Worm (Caenorhabditis elegans) whole organism, young adult: ENCODE measurements around the gene cpz-2.

Source experiments
- B0035.1 ChIP-seq: sonication (generic microtip); optimal IDR thresholded peaks from 2 replicates; lab custom pipeline; 2016; ENCODE audit warnings: missing genetic modification characterization, mild to moderate bottlenecking, missing compliant biosample characterization, missing genotype, missing genetic modification reagents
- C06A6.2 ChIP-seq: fragments of 200-800 bp; sonication (Bioruptor generic); conservative IDR thresholded peaks from 2 replicates; pipeline ENCODE4 v1.3.6; 2022; ENCODE audit warnings: missing genetic modification characterization, missing compliant biosample characterization
- F49E8.2 ChIP-seq: sonication (generic microtip); optimal IDR thresholded peaks from 3 replicates; lab custom pipeline; 2017; ENCODE audit warnings: missing genetic modification characterization, mild to moderate bottlenecking, missing compliant biosample characterization, antibody characterized with exemption, moderate library complexity; ENCODE audit not compliant: insufficient read depth
- F55B11.4 ChIP-seq: sonication (generic microtip); optimal IDR thresholded peaks from 2 replicates; lab custom pipeline; 2016; ENCODE audit warnings: missing compliant biosample characterization, missing genetic modification characterization, borderline replicate concordance; ENCODE audit not compliant: insufficient read depth
- F57C9.4 ChIP-seq: sonication (generic microtip); optimal IDR thresholded peaks from 2 replicates; lab custom pipeline; 2017; ENCODE audit warnings: mild to moderate bottlenecking, missing genetic modification characterization, missing compliant biosample characterization
- K11D2.4 ChIP-seq: fragments of 200-800 bp; sonication (Bioruptor generic); IDR thresholded peaks from 2 replicates; pipeline ENCODE4 v1.3.6; 2022; ENCODE audit warnings: missing genetic modification reagents, missing genetic modification characterization, missing compliant biosample characterization
- K12H6.12 ChIP-seq: fragments of 200-800 bp; sonication (Bioruptor generic); optimal IDR thresholded peaks from 2 replicates; lab custom pipeline; 2018; ENCODE audit warnings: mild to moderate bottlenecking, missing genetic modification characterization, missing compliant biosample characterization
- Y53F4B.3 ChIP-seq: fragments of 200-800 bp; sonication (Bioruptor generic); IDR thresholded peaks from 2 replicates; pipeline ENCODE4 v1.3.6; 2022; ENCODE audit warnings: missing genetic modification reagents, missing genetic modification characterization, missing compliant biosample characterization
- Y53G8AR.9 ChIP-seq: fragments of 200-800 bp; sonication (Bioruptor generic); conservative IDR thresholded peaks from 2 replicates; pipeline ENCODE4 v1.3.6; 2022; ENCODE audit warnings: missing genetic modification reagents, missing genetic modification characterization, missing compliant biosample characterization
- Y67H2A.10 ChIP-seq: fragments of 200-800 bp; sonication (Bioruptor generic); conservative IDR thresholded peaks from 2 replicates; pipeline ENCODE4 v1.3.6; 2022; ENCODE audit warnings: missing genetic modification reagents, missing genetic modification characterization, missing compliant biosample characterization
- atf-7 ChIP-seq: sonication (generic microtip); optimal IDR thresholded peaks from 2 replicates; lab custom pipeline; 2017; ENCODE audit warnings: mild to moderate bottlenecking, missing genetic modification characterization, missing compliant biosample characterization
- attf-3 ChIP-seq: fragments of 200-800 bp; sonication (Bioruptor generic); conservative IDR thresholded peaks from 2 replicates; pipeline ENCODE4 v1.3.6; 2022; ENCODE audit warnings: missing genetic modification reagents, missing genetic modification characterization, missing compliant biosample characterization
- attf-5 ChIP-seq: fragments of 200-800 bp; sonication (Bioruptor generic); optimal IDR thresholded peaks from 2 replicates; lab custom pipeline; 2018; ENCODE audit warnings: mild to moderate bottlenecking, missing genetic modification characterization, missing compliant biosample characterization
- attf-6 ChIP-seq: fragments of 200-800 bp; sonication (Bioruptor generic); IDR thresholded peaks from 2 replicates; pipeline ENCODE4 v1.3.6; 2022; ENCODE audit warnings: missing genetic modification reagents, missing genetic modification characterization, missing compliant biosample characterization
- ccch-3 ChIP-seq: fragments of 200-800 bp; sonication (Bioruptor generic); optimal IDR thresholded peaks from 2 replicates; lab custom pipeline; 2018; ENCODE audit warnings: mild to moderate bottlenecking, missing genetic modification characterization, missing compliant biosample characterization
- ceh-79 ChIP-seq: sonication (generic microtip); optimal IDR thresholded peaks from 2 replicates; lab custom pipeline; 2017; ENCODE audit warnings: mild to moderate bottlenecking, missing genetic modification characterization, missing compliant biosample characterization
- ceh-91 ChIP-seq: fragments of 200-800 bp; sonication (Bioruptor generic); IDR thresholded peaks from 2 replicates; pipeline ENCODE4 v1.3.6; 2022; ENCODE audit warnings: missing genetic modification reagents, missing genetic modification characterization, missing compliant biosample characterization
- chd-7 ChIP-seq: sonication (generic microtip); optimal IDR thresholded peaks from 2 replicates; lab custom pipeline; 2016; ENCODE audit warnings: mild to moderate bottlenecking, missing genetic modification characterization, moderate library complexity, missing compliant biosample characterization
- gei-17 ChIP-seq: fragments of 200-800 bp; sonication (Bioruptor generic); optimal IDR thresholded peaks from 2 replicates; lab custom pipeline; 2018; ENCODE audit warnings: mild to moderate bottlenecking, missing genetic modification characterization, missing compliant biosample characterization
- him-1 ChIP-seq: sonication (generic microtip); optimal IDR thresholded peaks from 2 replicates; lab custom pipeline; 2016; ENCODE audit warnings: missing genotype, missing genetic modification reagents, missing genetic modification characterization, missing compliant biosample characterization
- hlh-12 ChIP-seq: sonication (generic microtip); optimal IDR thresholded peaks from 2 replicates; lab custom pipeline; 2016; ENCODE audit warnings: missing genetic modification characterization, missing compliant biosample characterization
- hmg-20 ChIP-seq: fragments of 200-800 bp; sonication (Bioruptor generic); IDR thresholded peaks from 2 replicates; pipeline ENCODE4 v1.3.6; 2022; ENCODE audit warnings: missing genetic modification reagents, missing genetic modification characterization, missing compliant biosample characterization
- let-607 ChIP-seq, 2 experiments: fragments of 200-800 bp in 1 of 2; sonication (Bioruptor generic) in 1 of 2; sonication (generic microtip) in 1 of 2; optimal IDR thresholded peaks; 2 replicates each; lab custom pipeline; 2016 to 2018; ENCODE audit warnings: mild to moderate bottlenecking in 2 of 2, missing compliant biosample characterization in 2 of 2, missing genetic modification characterization in 2 of 2, moderate library complexity in 2 of 2, missing genotype in 1 of 2
- lin-26 ChIP-seq: fragments of 200-800 bp; sonication (Bioruptor generic); IDR thresholded peaks from 2 replicates; pipeline ENCODE4 v1.3.6; 2022; ENCODE audit warnings: missing genetic modification reagents, missing genetic modification characterization, missing compliant biosample characterization
- lsl-1 ChIP-seq: fragments of 200-800 bp; sonication (Bioruptor generic); optimal IDR thresholded peaks from 2 replicates; lab custom pipeline; 2018; ENCODE audit warnings: mild to moderate bottlenecking, missing genetic modification characterization, moderate library complexity, missing compliant biosample characterization
- lsy-27 ChIP-seq: sonication (generic microtip); optimal IDR thresholded peaks from 2 replicates; lab custom pipeline; 2017; ENCODE audit warnings: missing genetic modification characterization, mild to moderate bottlenecking, missing compliant biosample characterization, antibody characterized with exemption, missing genotype, borderline replicate concordance; ENCODE audit not compliant: insufficient read depth
- madf-6 ChIP-seq: fragments of 200-800 bp; sonication (Bioruptor generic); IDR thresholded peaks from 2 replicates; pipeline ENCODE4 v1.3.6; 2022; ENCODE audit warnings: missing genetic modification reagents, missing genetic modification characterization, missing compliant biosample characterization
- madf-8 ChIP-seq: fragments of 200-800 bp; sonication (Bioruptor generic); conservative IDR thresholded peaks from 2 replicates; pipeline ENCODE4 v1.3.6; 2022; ENCODE audit warnings: missing genetic modification reagents, missing genetic modification characterization, missing compliant biosample characterization
- nhr-179 ChIP-seq: sonication (generic microtip); optimal IDR thresholded peaks from 2 replicates; lab custom pipeline; 2016; ENCODE audit warnings: mild to moderate bottlenecking, missing genetic modification characterization, missing compliant biosample characterization
- nhr-90 ChIP-seq: sonication (generic microtip); optimal IDR thresholded peaks from 2 replicates; lab custom pipeline; 2016; ENCODE audit warnings: missing genotype, mild to moderate bottlenecking, missing genetic modification characterization, missing compliant biosample characterization
- pha-4 ChIP-seq: fragments of 150-350 bp; sonication (generic microtip); optimal IDR thresholded peaks from 2 replicates; lab custom pipeline; 2014; ENCODE audit warnings: missing biosample characterization, missing genetic modification reagents, missing genetic modification characterization
- rpc-1 ChIP-seq, 2 experiments: fragments of 150-350 bp in 1 of 2; sonication (generic microtip) in 1 of 2; optimal IDR thresholded peaks; 2 replicates each; lab custom pipeline; 2014 to 2018; ENCODE audit warnings: missing biosample characterization in 1 of 2, missing genetic modification characterization in 1 of 2, missing genetic modification reagents in 1 of 2, missing genotype in 1 of 2
- somi-1 ChIP-seq: fragments of 200-800 bp; sonication (Bioruptor generic); optimal IDR thresholded peaks from 2 replicates; lab custom pipeline; 2018; ENCODE audit warnings: mild to moderate bottlenecking, missing genetic modification characterization, missing compliant biosample characterization
- tbx-9 ChIP-seq: sonication (generic microtip); optimal IDR thresholded peaks from 2 replicates; lab custom pipeline; 2016; ENCODE audit warnings: borderline replicate concordance, missing genetic modification characterization, inconsistent platforms, missing compliant biosample characterization
- unc-62 ChIP-seq: fragments of 150-350 bp; optimal IDR thresholded peaks from 2 replicates; lab custom pipeline; 2014; ENCODE audit warnings: missing biosample characterization, missing genetic modification reagents, missing genetic modification characterization
- xnd-1 ChIP-seq: sonication (generic microtip); optimal IDR thresholded peaks from 2 replicates; lab custom pipeline; 2016; ENCODE audit warnings: missing genotype, missing genetic modification reagents, missing genetic modification characterization, missing compliant biosample characterization
- zfh-2 ChIP-seq: fragments of 200-800 bp; sonication (Bioruptor generic); conservative IDR thresholded peaks from 2 replicates; pipeline ENCODE4 v1.3.6; 2022; ENCODE audit warnings: missing genetic modification reagents, missing genetic modification characterization, missing compliant biosample characterization
- ztf-3 ChIP-seq: fragments of 200-800 bp; sonication (Bioruptor generic); optimal IDR thresholded peaks from 2 replicates; lab custom pipeline; 2018; ENCODE audit warnings: mild to moderate bottlenecking, missing genetic modification characterization, missing compliant biosample characterization

Gene cpz-2

ce11 chrV:13396426-13396825 lies 15.4 kb downstream of the cpz-2 start (continued):
- TF ChIP-seq ceh-79 (tag; lab: Kevin White, UChicago): peak; percentile 8

DNA sequence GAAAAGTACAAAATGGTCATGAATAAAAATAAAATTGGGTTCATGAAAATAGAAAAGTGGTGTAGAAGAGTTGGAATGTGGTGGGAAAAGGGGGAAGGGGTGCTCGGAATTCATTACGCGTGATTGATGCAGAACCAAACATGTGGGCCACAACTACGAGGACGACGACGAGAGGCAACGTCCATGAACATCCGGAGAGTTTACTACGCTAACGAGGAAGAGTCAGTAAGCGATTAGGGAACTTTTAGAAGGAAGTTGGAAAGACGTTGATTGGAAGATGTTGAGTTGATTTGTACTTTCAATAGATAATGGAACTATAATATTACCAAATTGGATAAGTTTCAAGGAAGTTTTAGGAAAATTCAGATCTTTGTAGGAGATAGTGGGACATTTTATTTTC lies 20.7 kb downstream of the cpz-2 start:
- TF ChIP-seq lin-26 (GFP tag; lab: Robert Waterston, UW) (no peak), rpc-1 (optimal IDR thresholded peaks at IDR 0.05; lab: Kevin White, UChicago) (no peak), rpc-1 (tag; optimal IDR thresholded peaks at IDR 0.05; lab: Kevin White, UChicago) (no peak), ceh-91 (GFP tag; lab: Robert Waterston, UW) (no peak), Y53G8AR.9 (GFP tag; lab: Robert Waterston, UW) (no peak), K11D2.4 (GFP tag; lab: Robert Waterston, UW) (no peak), ccch-3 (GFP tag; lab: Kevin White, UChicago) (no peak), pha-4 (tag; lab: Kevin White, UChicago) (no peak), somi-1 (GFP tag; lab: Kevin White, UChicago) (no peak), lsy-27 (tag; lab: Kevin White, UChicago) (no peak), nhr-90 (no peak), Y67H2A.10 (GFP tag; lab: Robert Waterston, UW) (no peak), nhr-179 (tag; lab: Kevin White, UChicago) (no peak), zfh-2 (GFP tag; lab: Robert Waterston, UW) (no peak), B0035.1 (no peak), hlh-12 (tag; lab: Kevin White, UChicago) (no peak)

DNA sequence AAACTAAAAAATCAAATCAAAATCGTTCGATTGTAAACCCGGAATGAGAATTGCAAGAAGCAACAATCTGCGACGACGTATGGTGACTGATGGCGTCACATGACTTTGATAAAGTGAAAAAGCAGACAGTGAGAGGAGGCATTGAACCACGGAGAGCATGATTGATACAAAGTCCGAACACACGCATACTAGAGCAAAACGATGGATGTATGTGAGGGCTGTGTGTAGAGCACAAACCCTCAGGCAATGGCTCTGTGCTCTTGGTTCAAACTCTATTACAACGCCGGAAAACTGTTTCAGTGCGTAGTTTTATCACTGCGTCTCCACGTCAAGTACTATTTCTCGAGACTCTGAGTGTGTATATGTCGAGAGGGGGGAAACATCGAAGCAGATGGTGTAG lies 21.5 kb downstream of the cpz-2 start:
- TF ChIP-seq tbx-9 (tag; lab: Kevin White, UChicago) (no peak), somi-1 (GFP tag; lab: Kevin White, UChicago) (peak; percentile 24)

ce11 chrV:13406032-13406431 lies 25.0 kb downstream of the cpz-2 start, which contains the start of gene cutl-1:
Gene cutl-1, minus strand, starts transcription at chrV:13406114.
- TF ChIP-seq him-1 (tag; lab: Kevin White, UChicago) (no peak), ceh-79 (tag; lab: Kevin White, UChicago) (no peak), attf-3 (GFP tag; lab: Robert Waterston, UW) (peak; percentile 89), madf-6 (peak; percentile 73), madf-8 (peak; percentile 60), lsl-1 (peak; percentile 49), pha-4 (tag; lab: Kevin White, UChicago) (no peak)
- TF ChIP-seq, all 124 proteins: peak for 4

- TF ChIP-seq let-607 (tag; optimal IDR thresholded peaks at IDR 0.05; lab: Kevin White, UChicago): no peak
- no peak for TF ChIP-seq Y53F4B.3
- TF ChIP-seq F55B11.4 (tag; lab: Kevin White, UChicago): no peak
- TF ChIP-seq tbx-9 (tag; lab: Kevin White, UChicago): no peak
- TF ChIP-seq xnd-1 (tag; lab: Kevin White, UChicago): no peak
- TF ChIP-seq lsy-27 (tag; lab: Kevin White, UChicago): no peak
- no peak for TF ChIP-seq hmg-20 (GFP tag; lab: Robert Waterston, UW)
- no peak for TF ChIP-seq unc-62 (GFP tag; lab: Kevin White, UChicago)
- no peak for TF ChIP-seq attf-6 (GFP tag; lab: Robert Waterston, UW)
- no peak for TF ChIP-seq ztf-3
- TF ChIP-seq K12H6.12 (tag; lab: Kevin White, UChicago): no peak
- no peak for TF ChIP-seq atf-7
- TF ChIP-seq gei-17: no peak
- no peak for TF ChIP-seq attf-5 (GFP tag; lab: Kevin White, UChicago)
- TF ChIP-seq chd-7 (tag; lab: Kevin White, UChicago): no peak
- TF ChIP-seq F57C9.4 (tag; lab: Kevin White, UChicago): no peak
- no peak for TF ChIP-seq zfh-2 (GFP tag; lab: Robert Waterston, UW)
- no peak for TF ChIP-seq C06A6.2 (GFP tag; lab: Robert Waterston, UW)
- TF ChIP-seq F49E8.2 (tag; lab: Kevin White, UChicago): no peak
Observed at ce11 chrV:13406511-13406910, 25.5 kb downstream of the cpz-2 start, which contains the start of gene F53F1.2. Gene F53F1.2, plus strand, starts transcription at chrV:13406816.
